Fruit fly (Drosophila melanogaster): Measurements from ENCODE around the gene Taf4.

The Taf4 gene

dm6 chr3L:16164150-16165039 is 51.4 kb downstream of the Taf4 start, which contains the start of gene CG5151 (continued):
- TF ChIP-seq abd-A (tag; optimal IDR thresholded peaks at IDR 0.05) (peak; percentile 90), usp (GFP tag; optimal IDR thresholded peaks at IDR 0.05) (no peak), CG31365 (tag; optimal IDR thresholded peaks at IDR 0.05) (peak; percentile 21), CkIIα-i1 (GFP tag; IDR thresholded peaks at IDR 0.05) (no peak), Mes4 (GFP tag; optimal IDR thresholded peaks at IDR 0.05) (no peak), Fer1 (GFP tag; optimal IDR thresholded peaks at IDR 0.05) (peak; percentile 40), sna (GFP tag; IDR thresholded peaks at IDR 0.05; ENCODE audit: partially characterized antibody) (peak; percentile 74), CG10565 (GFP tag; optimal IDR thresholded peaks at IDR 0.05) (no peak), twi (tag; optimal IDR thresholded peaks at IDR 0.05) (no peak), CG5180 (GFP tag; optimal IDR thresholded peaks at IDR 0.05) (peak; percentile 80), al (GFP tag; IDR thresholded peaks at IDR 0.05) (no peak), BEAF-32 (GFP tag; optimal IDR thresholded peaks at IDR 0.05) (no peak), CG4360 (GFP tag; IDR thresholded peaks at IDR 0.05) (peak; percentile 87), CG14860 (GFP tag; IDR thresholded peaks at IDR 0.05; ENCODE audit: partially characterized antibody) (peak; percentile 91), CG7963 (GFP tag; IDR thresholded peaks at IDR 0.05; ENCODE audit: partially characterized antibody) (peak; percentile 82), oc (tag; optimal IDR thresholded peaks at IDR 0.05) (no peak), row (GFP tag; IDR thresholded peaks at IDR 0.05) (no peak; the same call in 2 of the 3 replicates), E2f2 (GFP tag; IDR thresholded peaks at IDR 0.05) (peak; percentile 19; the same call in 1 of the 2 replicates), CG9876 (GFP tag; optimal IDR thresholded peaks at IDR 0.05) (no peak), CG5245 (GFP tag; optimal IDR thresholded peaks at IDR 0.05) (no peak), Pdp1 (GFP tag; optimal IDR thresholded peaks at IDR 0.05) (peak in 1 of 2 experiments; percentile 95), NK7.1 (GFP tag; optimal IDR thresholded peaks at IDR 0.05) (no peak), repo (GFP tag; optimal IDR thresholded peaks at IDR 0.05) (no peak), disco-r (GFP tag; optimal IDR thresholded peaks at IDR 0.05) (no peak), Asciz (GFP tag; optimal IDR thresholded peaks at IDR 0.05) (no peak), Gug (GFP tag; IDR thresholded peaks at IDR 0.05) (no peak), luna (GFP tag; optimal IDR thresholded peaks at IDR 0.05) (no peak), Scr (GFP tag; IDR thresholded peaks at IDR 0.05; ENCODE audit: partially characterized antibody) (peak; percentile 69), CG13624 (GFP tag; optimal IDR thresholded peaks at IDR 0.05) (no peak), otp (GFP tag; IDR thresholded peaks at IDR 0.05) (no peak), Dll (GFP tag; IDR thresholded peaks at IDR 0.05; ENCODE audit: partially characterized antibody) (peak; percentile 58; the same call in 2 of the 4 replicates), CG4820 (GFP tag; optimal IDR thresholded peaks at IDR 0.05) (no peak), wor (GFP tag; IDR thresholded peaks at IDR 0.05) (no peak), CG14667 (GFP tag; IDR thresholded peaks at IDR 0.05) (no peak), CG14050 (GFP tag; IDR thresholded peaks at IDR 0.05) (no peak), CG6683 (GFP tag; optimal IDR thresholded peaks at IDR 0.05) (no peak), mam (GFP tag; optimal IDR thresholded peaks at IDR 0.05) (no peak), CG9932 (GFP tag; IDR thresholded peaks at IDR 0.05) (no peak), Trl (optimal IDR thresholded peaks at IDR 0.05) (peak; percentile 93 to 98), Trl (GFP tag; optimal IDR thresholded peaks at IDR 0.05) (peak; percentile 42), Tbp (GFP tag; optimal IDR thresholded peaks at IDR 0.05) (no peak), bsh (GFP tag; optimal IDR thresholded peaks at IDR 0.05) (peak in 1 of 2 experiments; percentile 59), CG9437 (GFP tag; optimal IDR thresholded peaks at IDR 0.05) (peak; percentile 44), sob (GFP tag; IDR thresholded peaks at IDR 0.05) (no peak), Bgb (GFP tag; IDR thresholded peaks at IDR 0.05; ENCODE audit: partially characterized antibody) (peak; percentile 81), CG6689 (GFP tag; IDR thresholded peaks at IDR 0.05) (no peak), CG12236 (GFP tag; optimal IDR thresholded peaks at IDR 0.05) (no peak), pan (optimal IDR thresholded peaks at IDR 0.05) (no peak), pan (GFP tag; optimal IDR thresholded peaks at IDR 0.05 in 1 of 2, IDR thresholded peaks at IDR 0.05 in 1 of 2) (peak in 1 of 2 experiments; percentile 45), CG7357 (GFP tag; IDR thresholded peaks at IDR 0.05) (no peak)

Measured in whole organism, embryonic.